Fruit fly (Drosophila melanogaster): ENCODE measurements around the gene Fuca.

Gene Fuca

DNA sequence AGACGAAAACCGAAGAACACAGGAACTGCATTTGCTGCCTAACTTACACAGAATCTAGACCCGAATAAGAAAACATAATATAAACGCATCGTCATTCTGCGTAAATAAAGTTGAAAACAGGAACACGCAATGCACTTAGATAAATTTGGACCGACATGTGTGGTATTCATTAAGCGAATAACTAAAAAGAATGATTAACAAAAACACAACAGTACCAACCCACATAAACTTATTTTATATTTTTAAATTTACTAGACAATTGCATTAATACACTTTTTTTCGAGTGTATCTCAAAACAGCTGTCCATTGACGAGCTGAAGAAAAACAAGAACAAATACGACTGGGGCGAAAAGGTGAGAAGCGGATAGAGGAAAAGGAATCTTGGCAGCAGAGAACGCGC, 31.8 kb upstream of the Fuca start (continued):
- no peak for TF ChIP-seq CG18011 (GFP tag; optimal IDR thresholded peaks at IDR 0.05)
- no peak for TF ChIP-seq CG4282 (GFP tag; optimal IDR thresholded peaks at IDR 0.05)
- peak; percentile 82 for TF ChIP-seq Camta (GFP tag; optimal IDR thresholded peaks at IDR 0.05)
- peak; percentile 84 for TF ChIP-seq Max (GFP tag; optimal IDR thresholded peaks at IDR 0.05)
- peak; percentile 55 for TF ChIP-seq CG12744 (GFP tag; optimal IDR thresholded peaks at IDR 0.05)
- no peak for TF ChIP-seq pfk (GFP tag; optimal IDR thresholded peaks at IDR 0.05)
- TF ChIP-seq danr (GFP tag; IDR thresholded peaks at IDR 0.05): peak; percentile 69; the same call in 1 of the 2 replicates
- peak in 1 of 2 experiments; percentile 87 for TF ChIP-seq eve (GFP tag; optimal IDR thresholded peaks at IDR 0.05)
- peak; percentile 42 for TF ChIP-seq CG8281 (tag; optimal IDR thresholded peaks at IDR 0.05)
- TF ChIP-seq unc-4 (GFP tag; IDR thresholded peaks at IDR 0.05; ENCODE audit: partially characterized antibody): no peak
- 0 out of 3 replicates have a peak, but pooled peaks have one; percentile 7 for TF ChIP-seq C15 (GFP tag; IDR thresholded peaks at IDR 0.05)
- TF ChIP-seq CG8944 (GFP tag; optimal IDR thresholded peaks at IDR 0.05): peak; percentile 75
- peak; percentile 90 for TF ChIP-seq az2 (GFP tag; optimal IDR thresholded peaks at IDR 0.05)
- peak; percentile 83 to 90 for TF ChIP-seq chif (GFP tag; optimal IDR thresholded peaks at IDR 0.05)
- TF ChIP-seq Ptx1 (GFP tag; IDR thresholded peaks at IDR 0.05): peak; percentile 74
- peak; percentile 56; the same call in 1 of the 2 replicates for TF ChIP-seq CG32532 (GFP tag; IDR thresholded peaks at IDR 0.05)
- TF ChIP-seq Hsf (GFP tag; optimal IDR thresholded peaks at IDR 0.05): peak; percentile 86
- TF ChIP-seq dan (GFP tag; IDR thresholded peaks at IDR 0.05): no peak; the same call in 1 of the 2 replicates
- TF ChIP-seq CG12219 (GFP tag; optimal IDR thresholded peaks at IDR 0.05): peak; percentile 71
- peak; percentile 78 for TF ChIP-seq CG2875 (GFP tag; optimal IDR thresholded peaks at IDR 0.05)
- peak; percentile 70 for TF ChIP-seq Usf (GFP tag; optimal IDR thresholded peaks at IDR 0.05)
- TF ChIP-seq trem (tag; optimal IDR thresholded peaks at IDR 0.05): peak; percentile 93
- no peak for TF ChIP-seq CG15073 (GFP tag; optimal IDR thresholded peaks at IDR 0.05)
- peak; percentile 51 for TF ChIP-seq esg (GFP tag; conservative IDR thresholded peaks at IDR 0.05)
- TF ChIP-seq CG2889 (GFP tag; IDR thresholded peaks at IDR 0.05): 0 out of 3 replicates have a peak, but pooled peaks have one; percentile 21
- TF ChIP-seq NC2β (GFP tag; optimal IDR thresholded peaks at IDR 0.05): peak; percentile 88
- peak; percentile 49 for TF ChIP-seq CG6272 (GFP tag; IDR thresholded peaks at IDR 0.05)
- TF ChIP-seq CG17186 (GFP tag; optimal IDR thresholded peaks at IDR 0.05): peak; percentile 52
- no peak for TF ChIP-seq CG14050 (GFP tag; IDR thresholded peaks at IDR 0.05)
- TF ChIP-seq CG15696 (tag; optimal IDR thresholded peaks at IDR 0.05): peak; percentile 96
- TF ChIP-seq otp (GFP tag; IDR thresholded peaks at IDR 0.05): peak; percentile 88
- TF ChIP-seq hth (optimal IDR thresholded peaks at IDR 0.05): no peak
- TF ChIP-seq Antp (GFP tag; optimal IDR thresholded peaks at IDR 0.05): peak; percentile 59
- peak; percentile 83 for TF ChIP-seq Six4 (GFP tag; optimal IDR thresholded peaks at IDR 0.05)
- TF ChIP-seq CG3995 (GFP tag; optimal IDR thresholded peaks at IDR 0.05): no peak
- peak; percentile 40 for TF ChIP-seq CrebB (tag; optimal IDR thresholded peaks at IDR 0.05)
- TF ChIP-seq Dip3 (GFP tag; optimal IDR thresholded peaks at IDR 0.05): no peak
- peak; percentile 60 for TF ChIP-seq Ada2b (GFP tag; IDR thresholded peaks at IDR 0.05)
- peak; percentile 41 for TF ChIP-seq Hmr (GFP tag; optimal IDR thresholded peaks at IDR 0.05)
- TF ChIP-seq CG2129 (GFP tag; IDR thresholded peaks at IDR 0.05; ENCODE audit: partially characterized antibody): no peak
- TF ChIP-seq CG16863 (GFP tag; optimal IDR thresholded peaks at IDR 0.05): peak; percentile 60
- TF ChIP-seq btn (GFP tag; optimal IDR thresholded peaks at IDR 0.05): peak; percentile 46
- peak; percentile 89 for TF ChIP-seq D19A (tag; optimal IDR thresholded peaks at IDR 0.05)
- TF ChIP-seq PHDP (tag; optimal IDR thresholded peaks at IDR 0.05): peak; percentile 78
- TF ChIP-seq Sox102F (GFP tag; optimal IDR thresholded peaks at IDR 0.05): peak; percentile 80
- no peak for TF ChIP-seq CG14860 (GFP tag; IDR thresholded peaks at IDR 0.05; ENCODE audit: partially characterized antibody)
- TF ChIP-seq CG18599 (GFP tag; optimal IDR thresholded peaks at IDR 0.05): peak; percentile 77
- TF ChIP-seq peb (GFP tag; IDR thresholded peaks at IDR 0.05): peak; percentile 66
- TF ChIP-seq maf-S (GFP tag; optimal IDR thresholded peaks at IDR 0.05): peak; percentile 61
- no peak for TF ChIP-seq inv (GFP tag; IDR thresholded peaks at IDR 0.05; ENCODE audit: partially characterized antibody)
- TF ChIP-seq CG8290 (GFP tag; optimal IDR thresholded peaks at IDR 0.05): peak; percentile 87
- peak; percentile 48 to 67 for TF ChIP-seq CG8290 (tag; optimal IDR thresholded peaks at IDR 0.05)
